Worm (Caenorhabditis elegans) whole organism, L3 larva: ENCODE data around the gene csn-4.

Experiments
- R02D3.7 ChIP-seq: fragments of 150-350 bp; optimal IDR thresholded peaks from 2 replicates; lab custom pipeline; 2014; ENCODE audit warnings: missing biosample characterization, missing genetic modification characterization
- ZK546.5 ChIP-seq: sonication (generic microtip); optimal IDR thresholded peaks from 2 replicates; lab custom pipeline; 2017; ENCODE audit warnings: missing biosample characterization, missing genetic modification characterization
- ama-1 ChIP-seq: fragments of 150-350 bp; optimal IDR thresholded peaks from 2 replicates; lab custom pipeline; 2018
- ceh-16 ChIP-seq: sonication (generic microtip); optimal IDR thresholded peaks from 2 replicates; lab custom pipeline; 2017; ENCODE audit warnings: missing biosample characterization, missing genetic modification characterization
- ceh-28 ChIP-seq: fragments of 150-350 bp; optimal IDR thresholded peaks from 2 replicates; lab custom pipeline; 2014; ENCODE audit warnings: missing biosample characterization, missing genetic modification reagents, missing genetic modification characterization
- ceh-82 ChIP-seq: fragments of 150-350 bp; optimal IDR thresholded peaks from 2 replicates; lab custom pipeline; 2014; ENCODE audit warnings: missing biosample characterization, missing genetic modification characterization
- daf-12 ChIP-seq: fragments of 150-350 bp; optimal IDR thresholded peaks from 2 replicates; lab custom pipeline; 2014; ENCODE audit warnings: missing biosample characterization, missing genetic modification reagents, missing genetic modification characterization
- egl-5 ChIP-seq: fragments of 150-350 bp; optimal IDR thresholded peaks from 2 replicates; lab custom pipeline; 2017; ENCODE audit warnings: missing biosample characterization, missing genetic modification reagents, missing genetic modification characterization, inconsistent platforms
- elt-1 ChIP-seq: fragments of 150-350 bp; optimal IDR thresholded peaks from 2 replicates; lab custom pipeline; 2014; ENCODE audit warnings: missing biosample characterization, missing genetic modification characterization
- elt-2 ChIP-seq: sonication (generic microtip); optimal IDR thresholded peaks from 2 replicates; lab custom pipeline; 2016; ENCODE audit warnings: missing genetic modification reagents, mild to moderate bottlenecking, missing genetic modification characterization, missing compliant biosample characterization
- elt-3 ChIP-seq, 3 experiments: fragments of 150-350 bp in 1 of 3; sonication (generic microtip) in 2 of 3; optimal IDR thresholded peaks; 2 replicates in 2 of 3; 4 replicates in 1 of 3; lab custom pipeline; 2014 to 2017; ENCODE audit warnings: missing biosample characterization in 3 of 3, missing genetic modification characterization in 3 of 3
- fkh-10 ChIP-seq: sonication (generic microtip); optimal IDR thresholded peaks from 2 replicates; lab custom pipeline; 2017; ENCODE audit warnings: missing biosample characterization, missing genetic modification reagents, missing genetic modification characterization
- fos-1 ChIP-seq: fragments of 150-350 bp; optimal IDR thresholded peaks from 2 replicates; lab custom pipeline; 2014; ENCODE audit warnings: missing biosample characterization, missing genetic modification characterization
- hmg-11 ChIP-seq: sonication (generic microtip); optimal IDR thresholded peaks from 2 replicates; lab custom pipeline; 2016; ENCODE audit warnings: missing genetic modification characterization, missing compliant biosample characterization
- jun-1 ChIP-seq: fragments of 150-350 bp; optimal IDR thresholded peaks from 2 replicates; lab custom pipeline; 2014; ENCODE audit warnings: missing biosample characterization, missing genetic modification reagents, missing genetic modification characterization
- lin-15B ChIP-seq: fragments of 150-350 bp; optimal IDR thresholded peaks from 2 replicates; lab custom pipeline; 2014; ENCODE audit warnings: missing biosample characterization, missing genetic modification characterization
- lin-39 ChIP-seq: fragments of 150-350 bp; optimal IDR thresholded peaks from 2 replicates; lab custom pipeline; 2018; ENCODE audit warnings: missing biosample characterization, missing genetic modification reagents, missing genetic modification characterization
- mdl-1 ChIP-seq: fragments of 150-350 bp; optimal IDR thresholded peaks from 2 replicates; lab custom pipeline; 2014; ENCODE audit warnings: missing biosample characterization, missing genetic modification characterization
- mml-1 ChIP-seq: fragments of 150-350 bp; sonication (generic microtip); optimal IDR thresholded peaks from 3 replicates; lab custom pipeline; 2014; ENCODE audit warnings: missing biosample characterization, missing genetic modification characterization
- nfya-1 ChIP-seq: sonication (generic microtip); optimal IDR thresholded peaks from 2 replicates; lab custom pipeline; 2017; ENCODE audit warnings: missing genetic modification characterization, mild to moderate bottlenecking, missing compliant biosample characterization, antibody characterized with exemption, moderate library complexity; ENCODE audit not compliant: insufficient read depth
- nhr-11 ChIP-seq: fragments of 150-350 bp; optimal IDR thresholded peaks from 2 replicates; lab custom pipeline; 2014; ENCODE audit warnings: missing biosample characterization, missing genetic modification characterization
- nhr-23 ChIP-seq: fragments of 150-350 bp; optimal IDR thresholded peaks from 2 replicates; lab custom pipeline; 2014; ENCODE audit warnings: missing biosample characterization, missing genetic modification reagents, missing genetic modification characterization
- nhr-237 ChIP-seq: fragments of 150-350 bp; optimal IDR thresholded peaks from 2 replicates; lab custom pipeline; 2014; ENCODE audit warnings: missing biosample characterization, missing genetic modification characterization
- nhr-25 ChIP-seq: sonication (generic microtip); optimal IDR thresholded peaks from 2 replicates; lab custom pipeline; 2017; ENCODE audit warnings: missing biosample characterization, missing genetic modification characterization
- nhr-28 ChIP-seq: fragments of 150-350 bp; optimal IDR thresholded peaks from 2 replicates; lab custom pipeline; 2014; ENCODE audit warnings: missing biosample characterization, missing genetic modification characterization
- nhr-43 ChIP-seq: sonication (generic microtip); optimal IDR thresholded peaks from 2 replicates; lab custom pipeline; 2016; ENCODE audit warnings: mild to moderate bottlenecking, missing genetic modification characterization, missing compliant biosample characterization; ENCODE audit not compliant: poor library complexity, severe bottlenecking
- nhr-77 ChIP-seq: fragments of 150-350 bp; optimal IDR thresholded peaks from 2 replicates; lab custom pipeline; 2014; ENCODE audit warnings: missing biosample characterization, missing genetic modification characterization
- pha-4 ChIP-seq: fragments of 150-350 bp; optimal IDR thresholded peaks from 2 replicates; lab custom pipeline; 2014; ENCODE audit warnings: missing biosample characterization, missing genetic modification reagents, missing genetic modification characterization
- pqm-1 ChIP-seq: fragments of 150-350 bp; optimal IDR thresholded peaks from 2 replicates; lab custom pipeline; 2017; ENCODE audit warnings: missing biosample characterization, missing genetic modification characterization, inconsistent platforms
- skn-1 ChIP-seq: fragments of 150-350 bp; optimal IDR thresholded peaks from 2 replicates; lab custom pipeline; 2014; ENCODE audit warnings: missing biosample characterization, missing genetic modification characterization
- snpc-4 ChIP-seq: fragments of 150-350 bp; optimal IDR thresholded peaks from 2 replicates; lab custom pipeline; 2014; ENCODE audit warnings: missing biosample characterization, missing genetic modification characterization
- tbx-2 ChIP-seq: sonication (generic microtip); optimal IDR thresholded peaks from 2 replicates; lab custom pipeline; 2016; ENCODE audit warnings: mild to moderate bottlenecking, missing genetic modification characterization, missing compliant biosample characterization
- unc-39 ChIP-seq: sonication (generic microtip); optimal IDR thresholded peaks from 4 replicates; lab custom pipeline; 2017; ENCODE audit warnings: missing biosample characterization, missing genetic modification characterization
- unc-62 ChIP-seq: fragments of 150-350 bp; sonication (generic microtip); optimal IDR thresholded peaks from 4 replicates; lab custom pipeline; 2014; ENCODE audit warnings: missing biosample characterization, missing genetic modification reagents, missing genetic modification characterization
- zag-1 ChIP-seq: fragments of 150-350 bp; optimal IDR thresholded peaks from 2 replicates; lab custom pipeline; 2014; ENCODE audit warnings: missing biosample characterization, missing genetic modification characterization
- ztf-11 ChIP-seq: fragments of 150-350 bp; optimal IDR thresholded peaks from 2 replicates; lab custom pipeline; 2014; ENCODE audit warnings: missing biosample characterization, missing genetic modification characterization
- ztf-4 ChIP-seq: fragments of 150-350 bp; optimal IDR thresholded peaks from 2 replicates; lab custom pipeline; 2014; ENCODE audit warnings: missing biosample characterization, missing genetic modification characterization

The csn-4 gene

DNA sequence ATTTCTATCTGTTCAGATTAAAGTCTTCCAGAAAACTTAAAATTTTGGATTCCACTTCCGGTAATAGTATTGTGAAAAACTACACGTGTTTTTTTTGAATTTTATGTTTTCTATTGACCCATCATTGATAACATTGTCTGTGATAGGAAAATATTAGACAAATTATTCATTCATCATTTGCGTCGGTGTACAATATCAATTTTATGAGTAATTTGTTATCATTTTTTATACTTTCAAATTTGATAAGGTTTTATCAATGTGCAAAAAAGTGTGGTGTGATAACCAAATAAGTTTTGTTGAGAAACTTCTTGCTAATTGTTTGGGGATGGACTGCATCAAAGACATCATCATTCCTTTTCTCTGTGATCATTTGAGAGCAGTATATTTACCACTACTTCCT, 11.3 kb downstream of the csn-4 start:
- no peak for TF ChIP-seq nfya-1
- no peak for TF ChIP-seq nhr-77 (tag; lab: Kevin White, UChicago)
- no peak for TF ChIP-seq ZK546.5 (tag; lab: Kevin White, UChicago)
- TF ChIP-seq elt-2 (tag; lab: Kevin White, UChicago) = peak; percentile 85
- peak; percentile 71 for TF ChIP-seq pha-4 (tag; lab: Kevin White, UChicago)
- peak; percentile 73 for TF ChIP-seq pqm-1
- TF ChIP-seq fos-1 = peak; percentile 22

DNA sequence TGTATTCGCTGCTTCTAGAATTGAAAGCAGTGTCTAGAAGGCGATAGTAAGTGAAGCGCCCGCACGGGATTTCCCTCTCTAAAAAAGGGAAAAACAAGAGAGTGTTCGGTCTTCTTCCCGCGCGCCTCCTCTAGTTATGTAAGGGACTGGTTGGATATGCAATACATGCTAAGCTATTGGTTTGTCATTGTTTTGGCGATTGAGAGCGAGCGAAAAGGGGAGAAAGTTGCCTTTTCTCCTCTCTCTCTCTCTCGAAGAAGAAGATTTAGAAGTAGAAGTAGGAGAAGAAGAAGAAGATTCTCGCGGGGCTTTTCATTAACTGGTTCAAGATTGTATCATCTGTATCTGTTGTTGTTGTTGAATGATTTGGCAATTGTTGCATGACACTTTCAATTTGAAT, 12.7 kb downstream of the csn-4 start:
- no peak for TF ChIP-seq ceh-16 (tag; lab: Kevin White, UChicago)
- TF ChIP-seq nhr-23 (tag; lab: Kevin White, UChicago) = peak; percentile 13

DNA sequence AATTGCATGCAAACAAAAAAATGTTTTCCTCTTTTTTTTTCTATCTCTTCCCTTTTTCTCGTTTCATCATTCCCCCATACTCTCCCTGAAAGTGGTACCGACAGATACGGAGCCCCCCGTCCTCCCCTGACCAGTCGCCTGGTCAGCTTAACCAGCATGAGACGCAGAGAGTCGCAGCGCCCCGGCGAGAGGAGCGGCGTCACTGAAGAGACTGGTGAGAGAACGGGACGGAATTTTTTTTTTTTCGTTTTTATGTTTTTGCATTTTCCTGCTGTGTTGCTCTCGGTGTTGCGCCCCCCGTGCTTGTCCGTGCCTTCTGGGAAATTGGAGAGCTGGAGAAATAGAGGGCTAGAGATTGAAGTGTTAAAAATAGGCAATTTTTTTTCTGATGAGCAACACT, 16.4 kb downstream of the csn-4 start:
- TF ChIP-seq nfya-1 = peak; percentile 95
- TF ChIP-seq hmg-11 (tag; lab: Kevin White, UChicago) = peak; percentile 88
- peak; percentile 49 for TF ChIP-seq snpc-4 (tag; lab: Kevin White, UChicago)
- TF ChIP-seq ZK546.5 (tag; lab: Kevin White, UChicago) = no peak
- no peak for TF ChIP-seq nhr-237 (tag; lab: Kevin White, UChicago)
- peak; percentile 68 for TF ChIP-seq lin-15B (tag; lab: Kevin White, UChicago)
- TF ChIP-seq unc-39 = no peak
- TF ChIP-seq egl-5 (tag; lab: Kevin White, UChicago) = peak; percentile 68
- peak; percentile 78 for TF ChIP-seq R02D3.7 (tag; lab: Kevin White, UChicago)
- TF ChIP-seq ceh-82 = peak; percentile 73
- TF ChIP-seq pqm-1 = peak; percentile 79
- no peak for TF ChIP-seq elt-3 (tag; optimal IDR thresholded peaks at IDR 0.05; lab: Kevin White, UChicago)
- no peak for TF ChIP-seq mml-1 (tag; lab: Kevin White, UChicago)
- peak; percentile 60 for TF ChIP-seq skn-1 (tag; lab: Kevin White, UChicago)
- TF ChIP-seq jun-1 = peak; percentile 81
- peak; percentile 15 for TF ChIP-seq nhr-23 (tag; lab: Kevin White, UChicago)
- no peak for TF ChIP-seq nhr-43 (tag; lab: Kevin White, UChicago)
- peak; percentile 31 for TF ChIP-seq daf-12 (tag; lab: Kevin White, UChicago)
- TF ChIP-seq ceh-28 (tag; lab: Kevin White, UChicago) = peak; percentile 85
- TF ChIP-seq nhr-77 (tag; lab: Kevin White, UChicago) = peak; percentile 30
- TF ChIP-seq ztf-11 (tag; lab: Kevin White, UChicago) = peak; percentile 16
- TF ChIP-seq lin-39 (tag; lab: Kevin White, UChicago) = peak; percentile 94
- no peak for TF ChIP-seq nhr-25 (tag; lab: Kevin White, UChicago)
- TF ChIP-seq nhr-28 (tag; lab: Kevin White, UChicago) = no peak
- TF ChIP-seq elt-1 = no peak
- TF ChIP-seq tbx-2 (tag; lab: Kevin White, UChicago) = peak; percentile 76
- TF ChIP-seq fkh-10 (GFP tag; lab: Kevin White, UChicago) = peak; percentile 92
- TF ChIP-seq mdl-1 (tag; lab: Kevin White, UChicago) = peak; percentile 70
- TF ChIP-seq ama-1 (lab: Kevin White, UChicago) = no peak
- peak; percentile 55 for TF ChIP-seq elt-2 (tag; lab: Kevin White, UChicago)
- peak; percentile 65 for TF ChIP-seq zag-1 (tag; lab: Kevin White, UChicago)
- peak; percentile 74 for TF ChIP-seq nhr-11 (tag; lab: Kevin White, UChicago)
- TF ChIP-seq pha-4 (tag; lab: Kevin White, UChicago) = peak; percentile 97
- TF ChIP-seq ztf-4 (tag; lab: Kevin White, UChicago) = no peak
- TF ChIP-seq unc-62 (GFP tag; lab: Kevin White, UChicago) = peak; percentile 39

DNA sequence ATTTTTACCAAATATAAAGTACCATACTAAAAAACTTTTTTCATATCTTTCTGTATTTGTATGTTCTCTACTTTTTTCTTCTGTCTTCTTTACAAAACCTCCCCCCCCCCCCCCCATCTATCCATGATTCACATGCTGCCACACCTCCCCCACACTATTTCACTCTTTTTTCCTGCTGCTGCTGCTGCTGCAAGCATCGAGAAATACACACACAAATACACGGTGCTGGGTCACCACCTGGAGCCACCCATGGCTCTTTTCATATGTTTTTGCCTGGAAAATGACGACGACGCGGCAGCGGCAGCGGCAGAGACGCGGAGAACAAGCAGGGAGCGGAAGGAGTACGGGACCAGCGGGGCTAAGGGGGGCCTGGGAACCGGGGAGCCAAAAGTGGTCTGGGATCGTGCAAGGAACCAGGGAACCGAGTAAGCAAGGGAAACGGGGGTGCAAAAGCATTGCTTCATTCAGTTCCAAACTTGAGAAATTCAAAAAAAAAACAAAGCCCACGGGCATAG, 18.0 kb downstream of the csn-4 start:
- TF ChIP-seq pha-4 (tag; lab: Kevin White, UChicago) (peak; percentile 17), lin-39 (tag; lab: Kevin White, UChicago) (peak; percentile 35), hmg-11 (tag; lab: Kevin White, UChicago) (no peak)
